Worm (Caenorhabditis elegans): ENCODE data around the gene C34E10.10.

ce11 chrIII:5274250-5274649, 46.6 kb upstream of the C34E10.10 start:
- TF ChIP-seq ets-4 (GFP tag; optimal IDR thresholded peaks at IDR 0.05): no peak
- no peak for TF ChIP-seq pha-4 (tag; optimal IDR thresholded peaks at IDR 0.05)
- TF ChIP-seq unc-62 (GFP tag; optimal IDR thresholded peaks at IDR 0.05): no peak
- no peak for TF ChIP-seq tbx-9 (tag; optimal IDR thresholded peaks at IDR 0.05; ENCODE audit: borderline replicate concordance)
- no peak for TF ChIP-seq F23B12.7 (tag; optimal IDR thresholded peaks at IDR 0.05; ENCODE audit: insufficient read depth)
- TF ChIP-seq dpff-1 (tag; optimal IDR thresholded peaks at IDR 0.05): no peak
- TF ChIP-seq snpc-4 (GFP tag; optimal IDR thresholded peaks at IDR 0.05): no peak
- TF ChIP-seq snpc-4 (tag; optimal IDR thresholded peaks at IDR 0.05): no peak
- TF ChIP-seq F39B2.1 (GFP tag; IDR thresholded peaks at IDR 0.05): no peak
- TF ChIP-seq efl-1 (GFP tag; optimal IDR thresholded peaks at IDR 0.05): no peak
- TF ChIP-seq mel-28 (tag; optimal IDR thresholded peaks at IDR 0.05; ENCODE audit: borderline replicate concordance): no peak
